Worm (Caenorhabditis elegans): ENCODE measurements around the gene chil-5.

ce11 chrII:9862147-9862546, 2.7 kb upstream of the chil-5 start, which contains the start of gene C08H9.18:
- TF ChIP-seq tbx-11 (GFP tag; IDR thresholded peaks at IDR 0.05) (no peak), ama-1 (optimal IDR thresholded peaks at IDR 0.05) (no peak), pes-1 (GFP tag; IDR thresholded peaks at IDR 0.05) (no peak), ceh-36 (tag; optimal IDR thresholded peaks at IDR 0.05) (no peak)

All from whole organism, early embryonic.